Worm (Caenorhabditis elegans): ENCODE results near the gene F59B10.3.

The F59B10.3 gene

DNA sequence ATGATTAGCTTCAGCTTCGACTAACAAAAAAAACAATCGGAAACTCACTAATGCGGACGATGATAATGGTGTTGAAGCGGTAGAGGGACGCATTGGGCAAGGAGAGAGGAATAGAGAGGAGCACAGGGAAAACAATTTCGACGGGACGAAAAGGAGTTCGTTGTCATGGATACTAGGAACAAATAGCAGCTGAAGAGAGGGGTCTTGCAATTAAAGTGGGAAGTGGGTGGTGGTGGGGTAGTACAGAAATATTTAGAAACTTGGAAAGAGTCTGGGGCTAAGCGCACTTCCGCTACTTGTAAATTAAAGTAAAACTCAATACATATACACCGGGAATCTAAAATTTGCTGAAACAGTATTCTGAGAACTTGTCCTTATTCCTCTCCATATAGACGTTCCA lies 596 bp upstream of the F59B10.3 start, which contains the start of gene F59B10.2:
F59B10.2 (minus strand) TSS at position 101 of the 400 bp plus-strand sequence.
- TF ChIP-seq sup-37 (GFP tag; optimal IDR thresholded peaks at IDR 0.05) (no peak), efl-1 (optimal IDR thresholded peaks at IDR 0.05) (no peak), efl-1 (GFP tag; optimal IDR thresholded peaks at IDR 0.05 in 1 of 2) (peak in 1 of 2 experiments; percentile 52)

DNA sequence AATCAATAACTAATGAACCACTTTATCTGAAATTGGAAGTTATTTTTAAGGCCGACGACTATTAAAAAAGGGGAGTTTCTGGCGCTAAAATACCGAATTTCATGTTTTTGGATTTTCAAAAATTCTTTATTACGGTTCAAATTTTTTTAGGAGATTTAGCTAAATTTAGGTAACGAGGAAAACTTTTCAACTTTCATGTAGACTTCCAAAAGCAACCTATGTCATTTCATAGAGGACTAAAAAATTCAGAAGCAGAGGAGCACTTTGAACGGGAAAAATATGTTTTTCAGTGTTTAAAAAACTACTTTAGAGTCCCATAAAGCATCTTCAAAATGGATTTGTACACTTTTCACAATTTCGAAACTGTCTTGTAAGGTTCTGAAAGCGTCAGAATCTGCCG lies 3.0 kb downstream of the F59B10.3 start:
- TF ChIP-seq lin-39 (tag; optimal IDR thresholded peaks at IDR 0.05) (no peak), mep-1 (tag; optimal IDR thresholded peaks at IDR 0.05) (no peak), pqm-1 (tag; optimal IDR thresholded peaks at IDR 0.05) (no peak), elt-2 (tag; optimal IDR thresholded peaks at IDR 0.05) (no peak), ztf-4 (tag; optimal IDR thresholded peaks at IDR 0.05) (no peak), nhr-12 (tag; optimal IDR thresholded peaks at IDR 0.05) (no peak), C16A3.4 (tag; optimal IDR thresholded peaks at IDR 0.05) (no peak), zag-1 (tag; optimal IDR thresholded peaks at IDR 0.05) (no peak), unc-86 (tag; optimal IDR thresholded peaks at IDR 0.05) (no peak), nhr-20 (tag; optimal IDR thresholded peaks at IDR 0.05) (no peak), unc-130 (tag; optimal IDR thresholded peaks at IDR 0.05) (no peak)

DNA sequence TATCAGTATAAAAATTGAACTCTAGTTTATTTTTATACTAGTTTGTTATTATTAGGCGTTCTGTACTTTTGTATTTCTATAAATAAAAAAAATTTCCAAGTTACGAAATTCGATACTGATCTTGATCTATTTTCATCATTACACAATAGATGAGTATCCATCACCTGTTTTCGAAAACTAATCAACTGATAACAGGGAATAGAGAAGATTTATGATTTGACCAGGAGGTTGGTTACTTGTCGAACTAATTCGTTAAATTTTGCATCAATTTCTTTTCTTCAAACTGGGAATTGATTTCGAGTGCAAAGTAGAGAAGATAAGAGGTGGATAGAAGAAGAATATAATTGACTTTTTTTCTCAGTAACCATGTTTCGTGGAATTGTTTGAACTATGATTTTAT lies 5.1 kb downstream of the F59B10.3 start:
- peak in 1 of 2 experiments; percentile 22 for TF ChIP-seq lsy-2 (tag; optimal IDR thresholded peaks at IDR 0.05)
- no peak for TF ChIP-seq egl-27 (tag; optimal IDR thresholded peaks at IDR 0.05)
- no peak for TF ChIP-seq mab-9 (GFP tag; IDR thresholded peaks at IDR 0.05)
- TF ChIP-seq lin-39 (tag; optimal IDR thresholded peaks at IDR 0.05): no peak
- no peak for TF ChIP-seq nhr-237 (tag; optimal IDR thresholded peaks at IDR 0.05)
- peak; percentile 11 for TF ChIP-seq snu-23 (GFP tag; optimal IDR thresholded peaks at IDR 0.05)
- TF ChIP-seq dsc-1 (tag; optimal IDR thresholded peaks at IDR 0.05): no peak
- TF ChIP-seq nhr-90 (tag; optimal IDR thresholded peaks at IDR 0.05; ENCODE audit: poor library complexity): no peak
- TF ChIP-seq unc-98 (GFP tag; IDR thresholded peaks at IDR 0.05): no peak
- TF ChIP-seq pax-3 (tag; optimal IDR thresholded peaks at IDR 0.05): no peak
- TF ChIP-seq elt-3 (tag; optimal IDR thresholded peaks at IDR 0.05): peak in 5 of 6 experiments; percentile 16 to 91 (median 89)
- peak in 1 of 2 experiments; percentile 37 for TF ChIP-seq lin-35 (GFP tag; optimal IDR thresholded peaks at IDR 0.05)
- TF ChIP-seq hlh-4 (tag; optimal IDR thresholded peaks at IDR 0.05): no peak
- TF ChIP-seq isw-1 (GFP tag; IDR thresholded peaks at IDR 0.05): no peak
- no peak for TF ChIP-seq pqm-1 (tag; optimal IDR thresholded peaks at IDR 0.05)
- TF ChIP-seq nhr-20 (tag; optimal IDR thresholded peaks at IDR 0.05): peak; percentile 41
- peak; percentile 54 for TF ChIP-seq blmp-1 (tag; optimal IDR thresholded peaks at IDR 0.05)
- TF ChIP-seq nhr-71 (tag; optimal IDR thresholded peaks at IDR 0.05): peak; percentile 19
- TF ChIP-seq nhr-85 (tag): peak; percentile 78
- TF ChIP-seq lin-14 (GFP tag; optimal IDR thresholded peaks at IDR 0.05): peak; percentile 49
- no peak for TF ChIP-seq efl-3 (GFP tag; optimal IDR thresholded peaks at IDR 0.05)
- no peak for TF ChIP-seq tlp-1 (tag; optimal IDR thresholded peaks at IDR 0.05)
- TF ChIP-seq grh-1 (GFP tag; IDR thresholded peaks at IDR 0.05): no peak

DNA sequence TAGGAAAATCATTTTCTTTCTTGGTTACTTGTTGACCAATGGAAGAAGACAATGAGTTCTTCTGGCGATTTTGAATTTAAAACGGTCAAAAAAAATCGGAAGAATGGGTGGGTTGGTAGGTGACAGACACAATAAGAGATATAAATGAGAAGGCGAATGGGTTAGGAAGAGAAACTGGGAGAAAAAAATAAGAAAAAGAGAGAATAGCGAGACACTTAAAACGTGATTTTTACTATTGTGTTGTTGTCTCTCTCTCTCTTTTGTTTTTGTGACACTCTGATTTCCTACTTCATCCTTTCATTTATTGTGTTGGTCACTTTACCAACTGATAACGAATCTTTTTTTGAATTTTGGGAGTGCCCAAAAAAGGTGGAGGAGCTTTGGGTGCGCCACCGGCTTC lies 6.0 kb downstream of the F59B10.3 start:
- TF ChIP-seq snu-23 (GFP tag; optimal IDR thresholded peaks at IDR 0.05): peak; percentile 49
- TF ChIP-seq unc-98 (GFP tag; IDR thresholded peaks at IDR 0.05): no peak
- TF ChIP-seq lin-14 (GFP tag; optimal IDR thresholded peaks at IDR 0.05): peak; percentile 71
- TF ChIP-seq lin-35 (GFP tag; optimal IDR thresholded peaks at IDR 0.05): peak in 1 of 2 experiments; percentile 24
- TF ChIP-seq elt-3 (tag; optimal IDR thresholded peaks at IDR 0.05): peak in 2 of 6 experiments; percentile 4 to 8
- TF ChIP-seq blmp-1 (tag; optimal IDR thresholded peaks at IDR 0.05): peak; percentile 74
- TF ChIP-seq nhr-85 (tag): peak; percentile 63
- TF ChIP-seq unc-30 (tag; optimal IDR thresholded peaks at IDR 0.05): no peak
- peak; percentile 25 for TF ChIP-seq nhr-71 (tag; optimal IDR thresholded peaks at IDR 0.05)
- TF ChIP-seq lsy-2 (tag; optimal IDR thresholded peaks at IDR 0.05): peak in 1 of 2 experiments; percentile 25
- TF ChIP-seq nhr-28 (tag; optimal IDR thresholded peaks at IDR 0.05): no peak
- peak; percentile 48 for TF ChIP-seq nhr-20 (tag; optimal IDR thresholded peaks at IDR 0.05)
- peak; percentile 14 for TF ChIP-seq C16A3.4 (tag; optimal IDR thresholded peaks at IDR 0.05)
